Worm (Caenorhabditis elegans): ENCODE results near the gene ttr-12.

DNA sequence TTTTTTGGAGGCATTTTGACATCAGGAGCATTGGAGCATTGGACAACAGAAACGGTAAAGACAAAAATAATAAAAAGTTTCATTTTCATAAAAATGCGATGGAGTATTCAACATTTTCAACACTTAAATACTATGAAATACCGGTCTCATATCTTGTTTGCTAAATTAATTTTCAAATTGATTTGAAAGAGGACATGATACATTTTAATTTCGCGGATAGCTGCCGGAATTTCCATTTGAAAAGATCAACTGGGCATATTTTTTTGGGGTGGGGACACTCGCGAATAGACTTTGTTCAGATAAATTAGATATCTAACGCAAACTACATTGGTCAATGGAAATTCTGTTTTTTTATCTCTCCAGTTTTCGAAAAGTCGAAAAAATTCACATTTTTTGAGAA, 13.8 kb downstream of the ttr-12 start, which contains the start of gene F26F2.10:
- TF ChIP-seq mml-1 (tag; optimal IDR thresholded peaks at IDR 0.05) (no peak), lin-15B (tag; optimal IDR thresholded peaks at IDR 0.05) (no peak), fos-1 (tag; optimal IDR thresholded peaks at IDR 0.05) (no peak), nhr-23 (tag; optimal IDR thresholded peaks at IDR 0.05) (no peak), nhr-12 (tag; optimal IDR thresholded peaks at IDR 0.05) (no peak), unc-62 (GFP tag; optimal IDR thresholded peaks at IDR 0.05) (no peak)
